Fruit fly (Drosophila melanogaster): ENCODE results near the gene CG13933.

The CG13933 gene

dm6 chr3L:1794943-1795696, 20.2 kb upstream of the CG13933 start, which contains the start of the genes alpha-Spec, dlt and Cdc37 (continued):
- TF ChIP-seq Myb (GFP tag; optimal IDR thresholded peaks at IDR 0.05), result peak; percentile 45
- no peak for TF ChIP-seq CG14441 (GFP tag; IDR thresholded peaks at IDR 0.05)
- no peak for TF ChIP-seq CG18619 (GFP tag; optimal IDR thresholded peaks at IDR 0.05)
- TF ChIP-seq sna (GFP tag; IDR thresholded peaks at IDR 0.05; ENCODE audit: partially characterized antibody), result peak; percentile 78
- TF ChIP-seq Lim3 (GFP tag; IDR thresholded peaks at IDR 0.05), result no peak
- TF ChIP-seq pzg (GFP tag; optimal IDR thresholded peaks at IDR 0.05), result peak; percentile 84
- TF ChIP-seq slou (GFP tag; optimal IDR thresholded peaks at IDR 0.05), result no peak
- TF ChIP-seq Nf-YC (tag; optimal IDR thresholded peaks at IDR 0.05), result peak; percentile 58
- peak; percentile 75 for TF ChIP-seq cg (GFP tag; optimal IDR thresholded peaks at IDR 0.05)
- TF ChIP-seq Camta (GFP tag; optimal IDR thresholded peaks at IDR 0.05), result peak; percentile 6
- peak; percentile 24 for TF ChIP-seq CG4424 (GFP tag; optimal IDR thresholded peaks at IDR 0.05)
- TF ChIP-seq CG30020 (tag; optimal IDR thresholded peaks at IDR 0.05), result peak; percentile 31
- TF ChIP-seq dmrt99B (tag; optimal IDR thresholded peaks at IDR 0.05), result no peak
- peak; percentile 15 for TF ChIP-seq pros (GFP tag; optimal IDR thresholded peaks at IDR 0.05)
- no peak for TF ChIP-seq TFAM (GFP tag; optimal IDR thresholded peaks at IDR 0.05)
- TF ChIP-seq GATAe (GFP tag; conservative IDR thresholded peaks at IDR 0.05), result no peak
- no peak for TF ChIP-seq al (GFP tag; IDR thresholded peaks at IDR 0.05)
- no peak for TF ChIP-seq aop (GFP tag; IDR thresholded peaks at IDR 0.05)
- TF ChIP-seq CG9727 (GFP tag; optimal IDR thresholded peaks at IDR 0.05), result peak; percentile 10
- 0 out of 2 replicates have a peak, but pooled peaks have one; percentile 10 for TF ChIP-seq CG3847 (GFP tag; IDR thresholded peaks at IDR 0.05)
- TF ChIP-seq CG10979 (tag; optimal IDR thresholded peaks at IDR 0.05), result peak; percentile 1
- TF ChIP-seq CG8478 (optimal IDR thresholded peaks at IDR 0.05), result no peak
- peak; percentile 20 for TF ChIP-seq CG30403 (GFP tag; optimal IDR thresholded peaks at IDR 0.05)
- TF ChIP-seq Fer3 (tag; optimal IDR thresholded peaks at IDR 0.05), result peak; percentile 24
- peak; percentile 77 for TF ChIP-seq nerfin-2 (GFP tag; IDR thresholded peaks at IDR 0.05; ENCODE audit: partially characterized antibody)
- TF ChIP-seq p53 (GFP tag; optimal IDR thresholded peaks at IDR 0.05), result peak; percentile 47
- TF ChIP-seq CG31365 (tag; optimal IDR thresholded peaks at IDR 0.05), result peak; percentile 9
- TF ChIP-seq CG18599 (GFP tag; optimal IDR thresholded peaks at IDR 0.05), result no peak
- no peak for TF ChIP-seq CG9609 (GFP tag; optimal IDR thresholded peaks at IDR 0.05)
- TF ChIP-seq CG17829 (tag; optimal IDR thresholded peaks at IDR 0.05), result peak; percentile 70
- peak; percentile 38; the same call in 1 of the 2 replicates for TF ChIP-seq CG2129 (GFP tag; IDR thresholded peaks at IDR 0.05; ENCODE audit: partially characterized antibody)
- peak; percentile 59 for TF ChIP-seq CG10431 (GFP tag; optimal IDR thresholded peaks at IDR 0.05)
- peak; percentile 88 for TF ChIP-seq chinmo (GFP tag; IDR thresholded peaks at IDR 0.05; ENCODE audit: partially characterized antibody)
- no peak for TF ChIP-seq gt (GFP tag; IDR thresholded peaks at IDR 0.05)
- peak; percentile 12; the same call in 1 of the 2 replicates for TF ChIP-seq CG32772 (GFP tag; IDR thresholded peaks at IDR 0.05)
- no peak for TF ChIP-seq jigr1 (GFP tag; IDR thresholded peaks at IDR 0.05)
- peak; percentile 17 for TF ChIP-seq CHES-1-like (GFP tag; optimal IDR thresholded peaks at IDR 0.05)
- TF ChIP-seq CG7556 (GFP tag; optimal IDR thresholded peaks at IDR 0.05), result no peak
- TF ChIP-seq pita (GFP tag; optimal IDR thresholded peaks at IDR 0.05), result no peak
- TF ChIP-seq exex (tag; optimal IDR thresholded peaks at IDR 0.05), result peak; percentile 33
- TF ChIP-seq CG7271 (tag; optimal IDR thresholded peaks at IDR 0.05), result peak; percentile 54
- peak; percentile 60 for TF ChIP-seq bbx (GFP tag; IDR thresholded peaks at IDR 0.05; ENCODE audit: partially characterized antibody)
- TF ChIP-seq toy (GFP tag; IDR thresholded peaks at IDR 0.05), result no peak
- no peak for TF ChIP-seq CG5953 (GFP tag; IDR thresholded peaks at IDR 0.05)
- peak; percentile 19 for TF ChIP-seq PHDP (tag; optimal IDR thresholded peaks at IDR 0.05)
- peak; percentile 24; the same call in 1 of the 2 replicates for TF ChIP-seq lmd (GFP tag; IDR thresholded peaks at IDR 0.05)
- TF ChIP-seq Lpt (GFP tag; optimal IDR thresholded peaks at IDR 0.05), result no peak
- TF ChIP-seq CG14860 (GFP tag; IDR thresholded peaks at IDR 0.05; ENCODE audit: partially characterized antibody), result peak; percentile 79
- TF ChIP-seq eve (GFP tag; optimal IDR thresholded peaks at IDR 0.05), result no peak
